Worm (Caenorhabditis elegans): ENCODE results near the gene T03G6.7.

DNA sequence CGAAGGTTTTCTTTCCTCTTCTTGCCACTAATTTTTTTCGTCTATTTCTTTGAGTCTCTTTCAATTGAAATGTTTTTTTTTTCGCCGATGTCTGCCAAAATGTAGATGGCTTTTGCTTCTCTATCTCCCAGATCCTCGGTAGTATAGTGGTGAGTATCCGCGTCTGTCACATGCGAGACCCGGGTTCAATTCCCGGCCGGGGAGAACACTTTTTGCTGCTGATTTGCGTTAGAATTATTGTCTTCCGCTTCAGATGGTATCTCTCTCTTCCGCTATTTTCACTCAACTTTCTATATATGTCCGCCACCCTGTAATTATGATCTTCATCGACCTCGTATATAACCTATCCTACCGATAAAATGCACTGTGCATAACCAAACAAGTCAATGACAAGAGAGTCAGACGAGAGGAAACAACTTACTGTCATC is 40.4 kb upstream of the T03G6.7 start:
- peak; percentile 29 for TF ChIP-seq unc-62 (GFP tag; optimal IDR thresholded peaks at IDR 0.05)
- no peak for TF ChIP-seq elt-1 (tag; optimal IDR thresholded peaks at IDR 0.05; ENCODE audit: borderline replicate concordance, insufficient read depth)
- TF ChIP-seq nhr-28 (tag; optimal IDR thresholded peaks at IDR 0.05), result no peak
- TF ChIP-seq nhr-12 (tag; optimal IDR thresholded peaks at IDR 0.05), result no peak
- no peak for TF ChIP-seq unc-39 (tag; optimal IDR thresholded peaks at IDR 0.05)
- no peak for TF ChIP-seq hlh-1 (tag; optimal IDR thresholded peaks at IDR 0.05)
- TF ChIP-seq nhr-76 (tag; optimal IDR thresholded peaks at IDR 0.05), result no peak
